Worm (Caenorhabditis elegans): ENCODE measurements around the gene cox-15.

The cox-15 gene

DNA sequence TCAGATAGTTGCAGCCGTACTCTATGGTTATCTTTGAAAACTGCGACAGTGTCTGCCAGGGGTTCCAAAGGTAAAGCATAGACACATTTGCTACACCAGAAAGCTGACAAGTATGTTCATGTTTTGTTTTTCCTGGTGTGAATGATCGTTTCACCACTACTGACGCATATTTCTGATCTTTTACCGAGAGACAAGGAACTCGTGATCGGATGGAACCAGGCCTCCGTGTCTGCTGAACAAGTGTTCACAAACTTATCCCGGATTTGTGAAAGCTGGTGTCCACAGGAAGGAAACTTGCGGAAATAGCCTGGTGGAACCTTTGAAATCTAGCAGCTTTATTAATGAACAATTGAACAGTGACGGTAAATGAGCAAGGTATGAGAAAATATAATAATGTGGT, 25.0 kb upstream of the cox-15 start (continued):
- no peak for TF ChIP-seq T26A5.8 (tag; optimal IDR thresholded peaks at IDR 0.05)
- no peak for TF ChIP-seq somi-1 (GFP tag; optimal IDR thresholded peaks at IDR 0.05)
- TF ChIP-seq ztf-3 (GFP tag; optimal IDR thresholded peaks at IDR 0.05): no peak
- TF ChIP-seq attf-3 (GFP tag; conservative IDR thresholded peaks at IDR 0.05): no peak
- TF ChIP-seq C06A6.2 (GFP tag; conservative IDR thresholded peaks at IDR 0.05): no peak
- no peak for TF ChIP-seq attf-5 (GFP tag; optimal IDR thresholded peaks at IDR 0.05)
- TF ChIP-seq madf-8 (GFP tag; conservative IDR thresholded peaks at IDR 0.05): 0 out of 2 replicates have a peak, but pooled peaks have one; percentile 13
- no peak for TF ChIP-seq fkh-3 (tag; optimal IDR thresholded peaks at IDR 0.05)
- TF ChIP-seq hmg-1.2 (GFP tag; IDR thresholded peaks at IDR 0.05): 0 out of 2 replicates have a peak, but pooled peaks have one; percentile 30
- no peak for TF ChIP-seq ceh-27 (GFP tag; optimal IDR thresholded peaks at IDR 0.05)
- no peak for TF ChIP-seq dpff-1 (tag; optimal IDR thresholded peaks at IDR 0.05)
- TF ChIP-seq Y79H2A.3 (GFP tag; conservative IDR thresholded peaks at IDR 0.05): peak; percentile 62; the same call in 1 of the 2 replicates
- TF ChIP-seq F52B5.7 (tag; optimal IDR thresholded peaks at IDR 0.05): peak; percentile 75
- TF ChIP-seq attf-6 (GFP tag; IDR thresholded peaks at IDR 0.05): no peak
- no peak for TF ChIP-seq chd-7 (tag; optimal IDR thresholded peaks at IDR 0.05)
- TF ChIP-seq egl-44 (GFP tag; IDR thresholded peaks at IDR 0.05): no peak
- TF ChIP-seq nfyb-1 (GFP tag; IDR thresholded peaks at IDR 0.05): peak; percentile 59; the same call in 1 of the 2 replicates
- TF ChIP-seq K11D2.4 (GFP tag; IDR thresholded peaks at IDR 0.05): no peak
- TF ChIP-seq ceh-91 (GFP tag; IDR thresholded peaks at IDR 0.05): no peak
- TF ChIP-seq madf-6 (GFP tag; IDR thresholded peaks at IDR 0.05): peak; percentile 73
- no peak for TF ChIP-seq ztf-18 (tag; optimal IDR thresholded peaks at IDR 0.05)
- TF ChIP-seq hsf-1 (GFP tag; IDR thresholded peaks at IDR 0.05): 0 out of 2 replicates have a peak, but pooled peaks have one; percentile 48
- TF ChIP-seq lag-1 (GFP tag; IDR thresholded peaks at IDR 0.05): no peak
- TF ChIP-seq nhr-120 (GFP tag; IDR thresholded peaks at IDR 0.05): no peak
- peak; percentile 83 for TF ChIP-seq hrde-1 (tag; optimal IDR thresholded peaks at IDR 0.05; ENCODE audit: borderline replicate concordance)
- TF ChIP-seq F55B11.4 (tag; optimal IDR thresholded peaks at IDR 0.05; ENCODE audit: borderline replicate concordance, insufficient read depth): no peak
- no peak for TF ChIP-seq nfya-2 (GFP tag; IDR thresholded peaks at IDR 0.05)
- no peak for TF ChIP-seq B0261.1 (tag; optimal IDR thresholded peaks at IDR 0.05)
- TF ChIP-seq ekl-4 (GFP tag; IDR thresholded peaks at IDR 0.05): peak; percentile 64
- no peak for TF ChIP-seq snpc-3.4 (tag; optimal IDR thresholded peaks at IDR 0.05)
- no peak for TF ChIP-seq ztf-6 (GFP tag; IDR thresholded peaks at IDR 0.05)
- no peak for TF ChIP-seq unc-130 (GFP tag; optimal IDR thresholded peaks at IDR 0.05)
- TF ChIP-seq F49E8.2 (tag; optimal IDR thresholded peaks at IDR 0.05; ENCODE audit: insufficient read depth): peak; percentile 54
- TF ChIP-seq ama-1 (optimal IDR thresholded peaks at IDR 0.05): no peak
- no peak for TF ChIP-seq ama-1 (GFP tag; optimal IDR thresholded peaks at IDR 0.05)
- no peak for TF ChIP-seq cebp-1 (GFP tag; IDR thresholded peaks at IDR 0.05)
- TF ChIP-seq cebp-1 (tag; optimal IDR thresholded peaks at IDR 0.05): no peak
- TF ChIP-seq let-526 (GFP tag; IDR thresholded peaks at IDR 0.05): 0 out of 2 replicates have a peak, but pooled peaks have one; percentile 20

DNA sequence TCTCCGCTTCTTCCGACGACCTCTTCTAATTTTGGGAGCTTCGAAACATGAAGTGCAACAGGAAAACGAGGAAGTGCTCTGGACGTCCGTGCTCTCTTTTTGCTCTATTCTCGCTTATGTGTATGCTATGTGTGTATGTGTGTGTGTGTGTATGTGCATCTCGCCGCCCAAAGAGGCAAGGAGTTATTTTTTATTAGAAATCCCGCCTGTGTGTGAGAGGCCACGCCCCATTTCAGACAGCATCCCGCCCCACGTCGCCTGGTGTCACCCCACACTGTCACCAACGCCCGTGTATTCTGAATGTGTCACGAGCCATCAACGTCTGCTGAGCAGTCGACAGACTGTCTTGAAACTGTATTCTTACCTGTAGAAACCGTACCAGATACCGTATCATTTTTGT, 20.8 kb upstream of the cox-15 start, which contains the start of gene T05B9.2:
T05B9.2 (plus strand) TSS at position 301 of the 400 bp plus-strand sequence.
- no peak for TF ChIP-seq unc-130 (GFP tag; optimal IDR thresholded peaks at IDR 0.05)
- 0 out of 2 replicates have a peak, but pooled peaks have one; percentile 17 for TF ChIP-seq zfh-2 (GFP tag; conservative IDR thresholded peaks at IDR 0.05)
